Worm (Caenorhabditis elegans) whole organism, L2 larva: ENCODE measurements around the gene mct-5.

Experiments used
- ama-1 ChIP-seq: fragments of 150-350 bp; optimal IDR thresholded peaks from 2 replicates; lab custom pipeline; 2018; ENCODE audit warnings: inconsistent platforms
- nhr-237 ChIP-seq: fragments of 150-350 bp; optimal IDR thresholded peaks from 2 replicates; lab custom pipeline; 2014; ENCODE audit warnings: missing biosample characterization, missing genetic modification characterization
- unc-39 ChIP-seq: fragments of 150-350 bp; optimal IDR thresholded peaks from 2 replicates; lab custom pipeline; 2014; ENCODE audit warnings: missing biosample characterization, missing genetic modification characterization

DNA sequence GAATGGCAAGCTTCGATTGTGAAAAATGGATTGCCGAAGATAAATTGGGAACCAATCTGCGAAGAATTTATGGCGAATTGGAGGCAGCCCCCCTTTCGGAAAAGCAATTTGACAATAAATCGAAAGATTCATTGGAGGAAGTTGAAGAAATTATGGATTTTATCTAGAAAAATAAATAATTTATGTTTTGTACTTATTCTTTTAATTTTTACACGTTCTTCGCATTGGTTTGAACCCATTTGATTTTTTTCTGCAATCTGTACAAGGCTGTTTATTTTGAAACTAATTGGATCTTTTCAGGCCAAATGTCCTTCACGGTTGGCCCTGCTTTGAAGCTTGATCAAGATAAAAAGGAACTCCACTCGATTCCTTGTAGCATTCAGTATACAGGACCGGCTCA lies 45.4 kb downstream of the mct-5 start, which contains the start of gene ZK1127.13:
- no peak for TF ChIP-seq ama-1 (lab: Kevin White, UChicago)
- TF ChIP-seq nhr-237 (tag; lab: Kevin White, UChicago): no peak
- TF ChIP-seq unc-39 (tag; lab: Kevin White, UChicago): no peak
